Worm (Caenorhabditis elegans) whole organism, late embryonic: ENCODE results near the gene F19C7.8.

Source experiments
- C08G9.2 ChIP-seq: sonication (generic microtip); optimal IDR thresholded peaks from 2 replicates; lab custom pipeline; 2016; ENCODE audit warnings: mild to moderate bottlenecking, missing genetic modification characterization, moderate library complexity, missing compliant biosample characterization
- C38D4.7 ChIP-seq: fragments of 200-800 bp; sonication (Bioruptor generic); optimal IDR thresholded peaks from 2 replicates; lab custom pipeline; 2018; ENCODE audit warnings: mild to moderate bottlenecking, missing genetic modification characterization, moderate library complexity, missing compliant biosample characterization
- K02D7.2 ChIP-seq: sonication (generic microtip); optimal IDR thresholded peaks from 2 replicates; lab custom pipeline; 2017; ENCODE audit warnings: mild to moderate bottlenecking, missing genetic modification characterization, missing compliant biosample characterization
- K09A11.1 ChIP-seq: sonication (generic microtip); optimal IDR thresholded peaks from 2 replicates; lab custom pipeline; 2017; ENCODE audit warnings: antibody characterized with exemption, mild to moderate bottlenecking, missing genetic modification characterization, missing compliant biosample characterization; ENCODE audit not compliant: insufficient read depth
- Y22D7AL.16 ChIP-seq: sonication (generic microtip); optimal IDR thresholded peaks from 2 replicates; lab custom pipeline; 2016; ENCODE audit warnings: missing genetic modification characterization, missing compliant biosample characterization
- ama-1 ChIP-seq: fragments of 150-350 bp; optimal IDR thresholded peaks from 2 replicates; lab custom pipeline; 2014
- ceh-22 ChIP-seq: sonication (generic microtip); optimal IDR thresholded peaks from 2 replicates; lab custom pipeline; 2017; ENCODE audit warnings: missing biosample characterization, missing genetic modification characterization
- ceh-24 ChIP-seq: sonication (generic microtip); optimal IDR thresholded peaks from 2 replicates; lab custom pipeline; 2016; ENCODE audit warnings: mild to moderate bottlenecking, missing genetic modification characterization, missing compliant biosample characterization
- ceh-31 ChIP-seq: sonication (generic microtip); optimal IDR thresholded peaks from 2 replicates; lab custom pipeline; 2016; ENCODE audit warnings: missing genetic modification characterization, missing compliant biosample characterization
- ceh-34 ChIP-seq: sonication (generic microtip); optimal IDR thresholded peaks from 2 replicates; lab custom pipeline; 2016; ENCODE audit warnings: mild to moderate bottlenecking, missing genetic modification characterization, missing compliant biosample characterization
- ceh-48 ChIP-seq: sonication (generic microtip); optimal IDR thresholded peaks from 2 replicates; lab custom pipeline; 2016; ENCODE audit warnings: missing genetic modification characterization, inconsistent platforms, missing compliant biosample characterization
- dmd-4 ChIP-seq: sonication (generic microtip); optimal IDR thresholded peaks from 2 replicates; lab custom pipeline; 2016; ENCODE audit warnings: borderline replicate concordance, missing genetic modification characterization, missing compliant biosample characterization
- dve-1 ChIP-seq: sonication (generic microtip); optimal IDR thresholded peaks from 2 replicates; lab custom pipeline; 2017; ENCODE audit warnings: antibody characterized with exemption, mild to moderate bottlenecking, missing genetic modification characterization, missing compliant biosample characterization
- elt-2 ChIP-seq: sonication (generic microtip); optimal IDR thresholded peaks from 2 replicates; lab custom pipeline; 2016; ENCODE audit warnings: missing genetic modification reagents, missing genetic modification characterization, missing compliant biosample characterization
- fax-1 ChIP-seq: sonication (generic microtip); optimal IDR thresholded peaks from 2 replicates; lab custom pipeline; 2016; ENCODE audit warnings: missing genotype, missing genetic modification characterization, missing compliant biosample characterization
- gmeb-2 ChIP-seq: sonication (generic microtip); optimal IDR thresholded peaks from 2 replicates; lab custom pipeline; 2016; ENCODE audit warnings: missing genetic modification characterization, inconsistent platforms, missing compliant biosample characterization
- hlh-30 ChIP-seq: sonication (generic microtip); optimal IDR thresholded peaks from 2 replicates; lab custom pipeline; 2017; ENCODE audit warnings: antibody characterized with exemption, missing genetic modification characterization, missing compliant biosample characterization; ENCODE audit not compliant: insufficient read depth
- hlh-6 ChIP-seq: sonication (generic microtip); optimal IDR thresholded peaks from 2 replicates; lab custom pipeline; 2016; ENCODE audit warnings: missing genotype, missing genetic modification characterization, missing compliant biosample characterization
- hlh-8 ChIP-seq: sonication (generic microtip); optimal IDR thresholded peaks from 2 replicates; lab custom pipeline; 2016; ENCODE audit warnings: missing genotype, missing genetic modification characterization, missing compliant biosample characterization
- lin-11 ChIP-seq: fragments of 200-800 bp; sonication (Bioruptor generic); optimal IDR thresholded peaks from 2 replicates; lab custom pipeline; 2018; ENCODE audit warnings: mild to moderate bottlenecking, missing genetic modification characterization, missing compliant biosample characterization
- mec-3 ChIP-seq: sonication (generic microtip); optimal IDR thresholded peaks from 2 replicates; lab custom pipeline; 2016; ENCODE audit warnings: borderline replicate concordance, missing genetic modification characterization, missing compliant biosample characterization
- nhr-232 ChIP-seq: sonication (generic microtip); optimal IDR thresholded peaks from 2 replicates; lab custom pipeline; 2016; ENCODE audit warnings: missing genetic modification characterization, missing compliant biosample characterization
- pax-1 ChIP-seq: fragments of 150-350 bp; optimal IDR thresholded peaks from 2 replicates; lab custom pipeline; 2014; ENCODE audit warnings: missing biosample characterization, missing genetic modification characterization
- pha-2 ChIP-seq: sonication (generic microtip); optimal IDR thresholded peaks from 2 replicates; lab custom pipeline; 2017; ENCODE audit warnings: mild to moderate bottlenecking, missing genetic modification characterization, missing compliant biosample characterization
- pros-1 ChIP-seq: fragments of 150-350 bp; optimal IDR thresholded peaks from 2 replicates; lab custom pipeline; 2014; ENCODE audit warnings: missing biosample characterization, missing genetic modification reagents, missing genetic modification characterization
- ref-2 ChIP-seq: sonication (generic microtip); optimal IDR thresholded peaks from 2 replicates; lab custom pipeline; 2016; ENCODE audit warnings: missing genetic modification characterization, missing compliant biosample characterization
- sdc-2 ChIP-seq: sonication (generic microtip); optimal IDR thresholded peaks from 2 replicates; lab custom pipeline; 2016; ENCODE audit warnings: missing genotype, missing genetic modification characterization, missing compliant biosample characterization
- sox-4 ChIP-seq: sonication (generic microtip); optimal IDR thresholded peaks from 2 replicates; lab custom pipeline; 2017; ENCODE audit warnings: mild to moderate bottlenecking, missing genetic modification characterization, inconsistent platforms, missing compliant biosample characterization
- tbx-2 ChIP-seq: sonication (generic microtip); optimal IDR thresholded peaks from 2 replicates; lab custom pipeline; 2016; ENCODE audit warnings: missing genetic modification characterization, missing compliant biosample characterization
- tbx-7 ChIP-seq: sonication (generic microtip); optimal IDR thresholded peaks from 2 replicates; lab custom pipeline; 2016; ENCODE audit warnings: missing genotype, missing genetic modification characterization, missing compliant biosample characterization
- ttx-3 ChIP-seq: sonication (generic microtip); optimal IDR thresholded peaks from 2 replicates; lab custom pipeline; 2016; ENCODE audit warnings: missing genetic modification reagents, missing genetic modification characterization, missing compliant biosample characterization
- unc-3 ChIP-seq, 2 experiments: fragments of 200-800 bp in 1 of 2; sonication (Bioruptor generic) in 1 of 2; sonication (generic microtip) in 1 of 2; conservative IDR thresholded peaks in 1 of 2; optimal IDR thresholded peaks in 1 of 2; 2 replicates each; pipeline versions ENCODE4 v1.3.6 to Lab custom; 2016 to 2022; ENCODE audit warnings: missing compliant biosample characterization in 2 of 2, missing genetic modification characterization in 2 of 2, missing genetic modification reagents in 1 of 2
- unc-42 ChIP-seq: sonication (generic microtip); optimal IDR thresholded peaks from 2 replicates; lab custom pipeline; 2016; ENCODE audit warnings: missing genotype, missing genetic modification characterization, missing compliant biosample characterization
- unc-55 ChIP-seq: sonication (generic microtip); optimal IDR thresholded peaks from 2 replicates; lab custom pipeline; 2017; ENCODE audit warnings: missing biosample characterization, missing genetic modification reagents, missing genetic modification characterization
- zip-5 ChIP-seq: sonication (generic microtip); optimal IDR thresholded peaks from 2 replicates; lab custom pipeline; 2016; ENCODE audit warnings: missing genetic modification characterization, missing compliant biosample characterization

The F19C7.8 gene

ce11 chrIV:4568402-4568891 lies 69.4 kb downstream of the F19C7.8 start, which contains the start of gene F28E10.1:
TSS of gene F28E10.1 (plus strand) at chrIV:4568841.
- TF ChIP-seq ref-2 (tag; lab: Kevin White, UChicago) (no peak), fax-1 (tag; lab: Kevin White, UChicago) (no peak), C08G9.2 (tag; lab: Kevin White, UChicago) (no peak), unc-42 (tag; lab: Kevin White, UChicago) (peak; percentile 86), Y22D7AL.16 (tag; lab: Kevin White, UChicago) (no peak), zip-5 (tag; lab: Kevin White, UChicago) (no peak), ceh-31 (tag; lab: Kevin White, UChicago) (peak; percentile 38), pha-2 (tag; lab: Kevin White, UChicago) (no peak), ceh-22 (tag; lab: Kevin White, UChicago) (no peak)

- TF ChIP-seq unc-55 (GFP tag; lab: Kevin White, UChicago) (no peak), ceh-34 (tag; lab: Kevin White, UChicago) (no peak), ama-1 (lab: Kevin White, UChicago) (no peak), gmeb-2 (tag; lab: Kevin White, UChicago) (no peak), hlh-8 (tag; lab: Kevin White, UChicago) (no peak), lin-11 (tag; lab: Kevin White, UChicago) (no peak), hlh-6 (tag; lab: Kevin White, UChicago) (no peak), K09A11.1 (no peak), C38D4.7 (GFP tag; lab: Kevin White, UChicago) (no peak), tbx-7 (tag; lab: Kevin White, UChicago) (no peak), dve-1 (no peak)
These were observed 70.6 kb downstream of the F19C7.8 start, which contains the start of gene F28E10.4 for ce11 chrIV:4567343-4567742. TSS of gene F28E10.4 (minus strand) at chrIV:4567443.

ce11 chrIV:4565882-4566281 lies 72.0 kb downstream of the F19C7.8 start:
- TF ChIP-seq unc-3 (GFP tag; conservative IDR thresholded peaks at IDR 0.05; lab: Robert Waterston, UW) (no peak), unc-3 (tag; optimal IDR thresholded peaks at IDR 0.05; lab: Kevin White, UChicago) (no peak), ceh-31 (tag; lab: Kevin White, UChicago) (no peak), pros-1 (no peak)

ce11 chrIV:4564541-4564940 lies 73.4 kb downstream of the F19C7.8 start:
- TF ChIP-seq sdc-2 (tag; lab: Kevin White, UChicago) (no peak), tbx-2 (tag; lab: Kevin White, UChicago) (no peak), pax-1 (tag; lab: Kevin White, UChicago) (no peak), ama-1 (lab: Kevin White, UChicago) (no peak), dmd-4 (no peak), hlh-30 (tag; lab: Kevin White, UChicago) (no peak), ceh-24 (tag; lab: Kevin White, UChicago) (no peak), hlh-8 (tag; lab: Kevin White, UChicago) (no peak), nhr-232 (tag; lab: Kevin White, UChicago) (no peak), C08G9.2 (tag; lab: Kevin White, UChicago) (no peak), ttx-3 (tag; lab: Kevin White, UChicago) (no peak), tbx-7 (tag; lab: Kevin White, UChicago) (no peak)
- TF ChIP-seq, all 69 proteins: peak for 0

ce11 chrIV:4562599-4563116 lies 75.2 kb downstream of the F19C7.8 start, which contains the start of gene igeg-1:
TSS of gene igeg-1 (plus strand) at chrIV:4562649.
- no peak for TF ChIP-seq tbx-7 (tag; lab: Kevin White, UChicago)
- TF ChIP-seq ceh-34 (tag; lab: Kevin White, UChicago): no peak
- TF ChIP-seq ceh-22 (tag; lab: Kevin White, UChicago): no peak
- no peak for TF ChIP-seq ceh-48 (tag; lab: Kevin White, UChicago)
- no peak for TF ChIP-seq K02D7.2 (tag; lab: Kevin White, UChicago)
- no peak for TF ChIP-seq ttx-3 (tag; lab: Kevin White, UChicago)
- no peak for TF ChIP-seq mec-3 (tag; lab: Kevin White, UChicago)
- no peak for TF ChIP-seq sox-4 (tag; lab: Kevin White, UChicago)
- TF ChIP-seq elt-2 (tag; lab: Kevin White, UChicago): no peak
- no peak for TF ChIP-seq nhr-232 (tag; lab: Kevin White, UChicago)
